Fruit fly (Drosophila melanogaster) whole organism, wandering third instar larva: ENCODE data around the gene BtbVII.

ENCODE experiments used
- Abd-B ChIP-seq: fragments of >200 bp; optimal IDR thresholded peaks from 2 replicates; lab custom pipeline; 2017; ENCODE audit warnings: missing biosample characterization, missing genetic modification characterization
- CG32264 ChIP-seq: fragments of 200-800 bp; sonication (Bioruptor generic); optimal IDR thresholded peaks from 2 replicates; lab custom pipeline; 2016; ENCODE audit warnings: missing biosample characterization, missing genetic modification characterization
- CG9705 ChIP-seq: fragments of 200-800 bp; sonication (Bioruptor generic); optimal IDR thresholded peaks from 2 replicates; lab custom pipeline; 2018; ENCODE audit warnings: missing biosample characterization, mild to moderate bottlenecking, missing genetic modification characterization
- CrebA ChIP-seq: fragments of 200-800 bp; sonication (Bioruptor generic); optimal IDR thresholded peaks from 2 replicates; lab custom pipeline; 2016; ENCODE audit warnings: missing biosample characterization, mild to moderate bottlenecking, missing genetic modification characterization, borderline replicate concordance
- Dfd ChIP-seq: fragments of >200 bp; optimal IDR thresholded peaks from 2 replicates; lab custom pipeline; 2017; ENCODE audit warnings: missing biosample characterization, missing genetic modification characterization
- Dif ChIP-seq: fragments of 200-275, 200-300 bp; sonication (Bioruptor generic); optimal IDR thresholded peaks from 2 replicates; lab custom pipeline; 2018; ENCODE audit warnings: missing biosample characterization, missing genetic modification characterization; ENCODE audit not compliant: partially characterized antibody
- GATAd ChIP-seq: sonication (Bioruptor generic); optimal IDR thresholded peaks from 2 replicates; lab custom pipeline; 2016; ENCODE audit warnings: missing biosample characterization, missing genetic modification characterization
- HLH106 ChIP-seq: fragments of 200-800 bp; optimal IDR thresholded peaks from 3 replicates; lab custom pipeline; 2019; ENCODE audit warnings: missing biosample characterization, mild to moderate bottlenecking, missing genetic modification characterization, moderate library complexity
- Hnf4 ChIP-seq: fragments of 200-800 bp; sonication (Bioruptor generic); optimal IDR thresholded peaks from 2 replicates; lab custom pipeline; 2016; ENCODE audit warnings: missing biosample characterization, mild to moderate bottlenecking, missing genetic modification characterization
- Hr78 ChIP-seq: fragments of >200 bp; optimal IDR thresholded peaks from 2 replicates; lab custom pipeline; 2017; ENCODE audit warnings: missing biosample characterization, missing genetic modification characterization
- Hr83 ChIP-seq: fragments of 200-300 bp; sonication (Bioruptor generic); optimal IDR thresholded peaks from 2 replicates; lab custom pipeline; 2016; ENCODE audit warnings: missing biosample characterization, mild to moderate bottlenecking, missing genetic modification characterization, moderate library complexity; ENCODE audit not compliant: poor library complexity, severe bottlenecking
- Jra ChIP-seq: sonication (Bioruptor generic); optimal IDR thresholded peaks from 2 replicates; lab custom pipeline; 2016; ENCODE audit warnings: missing biosample characterization, missing genetic modification characterization
- Mio ChIP-seq: sonication (Bioruptor generic); optimal IDR thresholded peaks from 2 replicates; lab custom pipeline; 2016; ENCODE audit warnings: missing biosample characterization, missing genetic modification characterization
- Myc ChIP-seq: fragments of >200 bp; optimal IDR thresholded peaks from 2 replicates; lab custom pipeline; 2017
- N ChIP-seq: fragments of >200 bp; optimal IDR thresholded peaks from 2 replicates; lab custom pipeline; 2018; ENCODE audit warnings: missing biosample characterization, missing external identifiers, missing genetic modification characterization
- OdsH ChIP-seq: fragments of 200-800 bp; sonication (Bioruptor generic); optimal IDR thresholded peaks from 2 replicates; lab custom pipeline; 2016; ENCODE audit warnings: missing biosample characterization, mild to moderate bottlenecking, missing genetic modification characterization
- Sp1 ChIP-seq: fragments of 200-800 bp; sonication (Bioruptor generic); optimal IDR thresholded peaks from 3 replicates; lab custom pipeline; 2019; ENCODE audit warnings: missing biosample characterization, mild to moderate bottlenecking, missing genetic modification characterization, moderate library complexity
- brk ChIP-seq: fragments of 200-800 bp; sonication (Bioruptor generic); optimal IDR thresholded peaks from 2 replicates; lab custom pipeline; 2016; ENCODE audit warnings: missing biosample characterization, mild to moderate bottlenecking, missing genetic modification characterization
- dl ChIP-seq, 2 experiments: fragments of 175-275, 200-275 bp in 1 of 2; fragments of 200-275 bp in 1 of 2; sonication (Bioruptor generic); optimal IDR thresholded peaks; lab custom pipeline; 2018; ENCODE audit warnings: mild to moderate bottlenecking in 2 of 2, missing biosample characterization in 2 of 2, missing genetic modification characterization in 2 of 2, moderate library complexity in 2 of 2; ENCODE audit not compliant: partially characterized antibody in 2 of 2, insufficient read depth in 1 of 2
- dmrt93B ChIP-seq: fragments of 200-800 bp; sonication (Bioruptor generic); optimal IDR thresholded peaks from 2 replicates; lab custom pipeline; 2018; ENCODE audit warnings: missing biosample characterization, mild to moderate bottlenecking, missing genetic modification characterization
- dsf ChIP-seq: sonication (Bioruptor generic); optimal IDR thresholded peaks from 2 replicates; lab custom pipeline; 2016; ENCODE audit warnings: missing biosample characterization, missing genetic modification characterization, borderline replicate concordance
- ey ChIP-seq: fragments of 200-800 bp; sonication (Bioruptor generic); optimal IDR thresholded peaks from 2 replicates; lab custom pipeline; 2016; ENCODE audit warnings: missing biosample characterization, missing genetic modification characterization
- foxo ChIP-seq, 2 experiments: fragments of 200-800 bp; sonication (Bioruptor generic); optimal IDR thresholded peaks; 2 replicates in 1 of 2; 3 replicates in 1 of 2; lab custom pipeline; 2016 to 2017; ENCODE audit warnings: missing biosample characterization in 2 of 2, missing genetic modification characterization in 2 of 2
- fru ChIP-seq: fragments of 200-800 bp; sonication (Bioruptor generic); optimal IDR thresholded peaks from 3 replicates; lab custom pipeline; 2016; ENCODE audit warnings: missing biosample characterization, mild to moderate bottlenecking, missing genetic modification characterization
- h ChIP-seq: fragments of 200-800 bp; sonication (Bioruptor generic); optimal IDR thresholded peaks from 3 replicates; lab custom pipeline; 2016; ENCODE audit warnings: missing biosample characterization, mild to moderate bottlenecking, missing genetic modification characterization
- jim ChIP-seq: fragments of 175-275, 200-325 bp; sonication (Bioruptor generic); optimal IDR thresholded peaks from 2 replicates; lab custom pipeline; 2016; ENCODE audit warnings: missing biosample characterization, mild to moderate bottlenecking, missing genetic modification characterization
- lola ChIP-seq: fragments of >200 bp; optimal IDR thresholded peaks from 2 replicates; lab custom pipeline; 2017; ENCODE audit warnings: missing biosample characterization, missing genetic modification characterization
- pan ChIP-seq: fragments of >200 bp; optimal IDR thresholded peaks from 2 replicates; lab custom pipeline; 2017
- psq ChIP-seq: fragments of 200-800 bp; sonication (Bioruptor generic); optimal IDR thresholded peaks from 3 replicates; lab custom pipeline; 2017; ENCODE audit warnings: missing biosample characterization, mild to moderate bottlenecking, missing genetic modification characterization, moderate library complexity
- rgr ChIP-seq: fragments of 200-800 bp; sonication (Bioruptor generic); optimal IDR thresholded peaks from 3 replicates; lab custom pipeline; 2016; ENCODE audit warnings: missing biosample characterization, mild to moderate bottlenecking, missing genetic modification characterization
- sage ChIP-seq: fragments of 200-800 bp; sonication (Bioruptor generic); optimal IDR thresholded peaks from 2 replicates; lab custom pipeline; 2016; ENCODE audit warnings: missing biosample characterization, mild to moderate bottlenecking, missing genetic modification characterization
- sv ChIP-seq: fragments of 200-800 bp; sonication (Bioruptor generic); optimal IDR thresholded peaks from 3 replicates; lab custom pipeline; 2016; ENCODE audit warnings: missing biosample characterization, missing genetic modification characterization
- tai ChIP-seq: sonication (Bioruptor generic); optimal IDR thresholded peaks from 2 replicates; lab custom pipeline; 2016; ENCODE audit warnings: missing biosample characterization, missing genetic modification characterization
- usp ChIP-seq: fragments of >200 bp; optimal IDR thresholded peaks from 2 replicates; lab custom pipeline; 2017; ENCODE audit warnings: missing biosample characterization, missing genetic modification characterization
- woc ChIP-seq: sonication (Bioruptor generic); optimal IDR thresholded peaks from 2 replicates; lab custom pipeline; 2016; ENCODE audit warnings: missing biosample characterization, mild to moderate bottlenecking, missing genetic modification characterization

The BtbVII gene

DNA sequence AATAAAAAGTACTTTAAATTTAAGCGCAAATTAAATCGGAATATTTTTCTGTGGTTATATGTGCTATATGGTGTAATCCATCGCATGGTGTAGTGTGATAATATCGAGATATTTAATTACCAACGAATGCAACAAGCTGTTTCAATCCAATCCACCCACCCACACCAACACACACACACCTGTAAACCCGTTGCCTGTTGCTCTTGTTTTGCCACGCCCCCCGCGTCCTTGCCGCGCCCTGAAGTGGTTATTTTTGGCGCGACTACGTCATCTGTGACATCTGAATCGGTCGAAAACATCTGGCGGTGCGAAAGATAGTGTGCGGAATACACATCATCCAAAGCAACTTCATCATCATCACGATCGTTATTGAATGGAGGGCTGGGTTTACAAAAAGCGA is 17.0 kb downstream of the BtbVII start:
- TF ChIP-seq CrebA: no peak
- no peak for TF ChIP-seq ey
- peak; percentile 13 for TF ChIP-seq Dif
- TF ChIP-seq, all 38 proteins: peak for 1

DNA sequence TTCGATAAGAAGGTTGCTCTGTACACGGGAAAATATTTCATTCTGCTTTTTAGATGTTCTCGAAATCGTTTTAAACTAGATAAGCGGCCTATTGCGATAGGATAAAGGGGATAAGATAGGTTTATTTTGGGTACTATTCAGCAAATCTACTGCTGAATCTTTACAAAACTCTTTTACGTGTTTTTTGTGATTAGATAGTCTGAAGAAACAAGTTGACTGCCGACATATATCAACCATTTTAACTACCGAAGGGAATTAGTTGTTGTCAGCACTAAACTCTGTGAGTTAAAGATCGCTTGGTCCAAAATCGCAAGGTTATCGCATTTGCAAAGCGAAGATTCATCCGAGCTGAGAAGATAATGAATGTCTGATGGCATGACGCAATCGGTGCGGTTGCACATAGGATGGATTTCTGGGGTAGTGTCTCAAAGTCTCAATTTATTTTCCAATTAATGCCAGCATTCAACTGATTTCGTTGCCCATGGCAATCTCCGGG is 17.8 kb downstream of the BtbVII start, which contains the start of gene Asciz:
Asciz (minus strand) TSS at position 51 of the 496 bp plus-strand sequence.
- TF ChIP-seq foxo (GFP tag; optimal IDR thresholded peaks at IDR 0.05; lab: Kevin White, UChicago) (no peak), pan (lab: Kevin White, UChicago) (no peak), rgr (GFP tag; lab: Kevin White, UChicago) (no peak)

dm6 chr3L:3169107-3169506 is 20.7 kb downstream of the BtbVII start, which contains the start of the genes CG32278 and CG32281:
Gene CG32278, plus strand, starts transcription at chr3L:3169286.
Gene CG32281, plus strand, starts transcription at chr3L:3169375.
- TF ChIP-seq usp (GFP tag; lab: Kevin White, UChicago): no peak
- no peak for TF ChIP-seq psq (GFP tag; lab: Kevin White, UChicago)
- no peak for TF ChIP-seq N (GFP tag; lab: Kevin White, UChicago)
- TF ChIP-seq HLH106 (tag; lab: Kevin White, UChicago): no peak
- TF ChIP-seq Myc (lab: Kevin White, UChicago): no peak
- TF ChIP-seq OdsH: no peak
- no peak for TF ChIP-seq brk (GFP tag; lab: Kevin White, UChicago)
- TF ChIP-seq Mio: no peak
- TF ChIP-seq CrebA: no peak
- no peak for TF ChIP-seq Dif
- no peak for TF ChIP-seq sage (GFP tag; lab: Kevin White, UChicago)
- no peak for TF ChIP-seq dsf (GFP tag; lab: Kevin White, UChicago)
- no peak for TF ChIP-seq GATAd (GFP tag; lab: Kevin White, UChicago)
- no peak for TF ChIP-seq Abd-B (GFP tag; lab: Kevin White, UChicago)
- TF ChIP-seq ey: no peak
- TF ChIP-seq Jra (GFP tag; lab: Kevin White, UChicago): no peak
- TF ChIP-seq sv (GFP tag; lab: Kevin White, UChicago): no peak
- no peak for TF ChIP-seq h (GFP tag; lab: Kevin White, UChicago)

dm6 chr3L:3172445-3172844 is 24.0 kb downstream of the BtbVII start, which contains the start of gene CG14963:
Gene CG14963, minus strand, starts transcription at chr3L:3172545.
- TF ChIP-seq h (GFP tag; lab: Kevin White, UChicago) (no peak), sage (GFP tag; lab: Kevin White, UChicago) (no peak), Hr78 (no peak), CG9705 (GFP tag; lab: Kevin White, UChicago) (no peak), Dfd (no peak), jim (GFP tag; lab: Kevin White, UChicago) (no peak), Hnf4 (GFP tag; lab: Kevin White, UChicago) (no peak), usp (GFP tag; lab: Kevin White, UChicago) (no peak), psq (GFP tag; lab: Kevin White, UChicago) (no peak), fru (GFP tag; lab: Kevin White, UChicago) (no peak), lola (GFP tag; lab: Kevin White, UChicago) (no peak), ey (no peak), Jra (GFP tag; lab: Kevin White, UChicago) (no peak)

- TF ChIP-seq Mio: no peak
- no peak for TF ChIP-seq CG9705 (GFP tag; lab: Kevin White, UChicago)
- no peak for TF ChIP-seq sv (GFP tag; lab: Kevin White, UChicago)
- no peak for TF ChIP-seq Hnf4 (GFP tag; lab: Kevin White, UChicago)
Observed at dm6 chr3L:3177872-3178271, 29.4 kb downstream of the BtbVII start.

- TF ChIP-seq sage (GFP tag; lab: Kevin White, UChicago): no peak
- no peak for TF ChIP-seq jim (GFP tag; lab: Kevin White, UChicago)
- no peak for TF ChIP-seq N (GFP tag; lab: Kevin White, UChicago)
- no peak for TF ChIP-seq CG9705 (GFP tag; lab: Kevin White, UChicago)
- TF ChIP-seq tai (GFP tag; lab: Kevin White, UChicago): no peak
- TF ChIP-seq lola (GFP tag; lab: Kevin White, UChicago): no peak
- no peak for TF ChIP-seq Jra (GFP tag; lab: Kevin White, UChicago)
- TF ChIP-seq Hnf4 (GFP tag; lab: Kevin White, UChicago): no peak
- TF ChIP-seq Abd-B (GFP tag; lab: Kevin White, UChicago): no peak
- peak; percentile 94 for TF ChIP-seq Myc (lab: Kevin White, UChicago)
- TF ChIP-seq usp (GFP tag; lab: Kevin White, UChicago): no peak
- no peak for TF ChIP-seq Dif
- TF ChIP-seq CG32264 (GFP tag; lab: Kevin White, UChicago): no peak
- no peak for TF ChIP-seq psq (GFP tag; lab: Kevin White, UChicago)
- TF ChIP-seq dsf (GFP tag; lab: Kevin White, UChicago): no peak
- TF ChIP-seq ey: peak; percentile 69
- no peak for TF ChIP-seq dl (GFP tag; optimal IDR thresholded peaks at IDR 0.05; lab: Kevin White, UChicago; ENCODE audit: insufficient read depth in 1 of 2, partially characterized antibody in 2 of 2)
- TF ChIP-seq rgr (GFP tag; lab: Kevin White, UChicago): no peak
- TF ChIP-seq Hr78: no peak
- no peak for TF ChIP-seq brk (GFP tag; lab: Kevin White, UChicago)
- TF ChIP-seq GATAd (GFP tag; lab: Kevin White, UChicago): peak; percentile 12
- TF ChIP-seq dmrt93B (GFP tag; lab: Kevin White, UChicago): peak; percentile 19
- TF ChIP-seq Hr83 (GFP tag; lab: Kevin White, UChicago): peak; percentile 57
- TF ChIP-seq Sp1 (GFP tag; lab: Kevin White, UChicago): no peak
- TF ChIP-seq woc (GFP tag; lab: Kevin White, UChicago): peak; percentile 89
- TF ChIP-seq Dfd: no peak
Observed at dm6 chr3L:3178530-3179096, 30.2 kb downstream of the BtbVII start, which contains the start of the genes MnM and Girdin. Gene MnM, minus strand, starts transcription at chr3L:3178580. Gene Girdin, plus strand, starts transcription at chr3L:3178930.
